Worm (Caenorhabditis elegans) whole organism, L2 larva: Measurements from ENCODE around the gene ncs-1.

Experiments
- F13H6.1 ChIP-seq: sonication (generic microtip); optimal IDR thresholded peaks from 2 replicates; lab custom pipeline; 2016; ENCODE audit warnings: missing genetic modification characterization, missing compliant biosample characterization
- lin-39 ChIP-seq: fragments of 150-350 bp; optimal IDR thresholded peaks from 2 replicates; lab custom pipeline; 2014; ENCODE audit warnings: missing biosample characterization, missing genetic modification reagents, missing genetic modification characterization
- nhr-237 ChIP-seq: fragments of 150-350 bp; optimal IDR thresholded peaks from 2 replicates; lab custom pipeline; 2014; ENCODE audit warnings: missing biosample characterization, missing genetic modification characterization
- sma-3 ChIP-seq: sonication (generic microtip); optimal IDR thresholded peaks from 2 replicates; lab custom pipeline; 2016; ENCODE audit warnings: missing genetic modification reagents, missing genetic modification characterization, missing compliant biosample characterization
- unc-39 ChIP-seq: fragments of 150-350 bp; optimal IDR thresholded peaks from 2 replicates; lab custom pipeline; 2014; ENCODE audit warnings: missing biosample characterization, missing genetic modification characterization

DNA sequence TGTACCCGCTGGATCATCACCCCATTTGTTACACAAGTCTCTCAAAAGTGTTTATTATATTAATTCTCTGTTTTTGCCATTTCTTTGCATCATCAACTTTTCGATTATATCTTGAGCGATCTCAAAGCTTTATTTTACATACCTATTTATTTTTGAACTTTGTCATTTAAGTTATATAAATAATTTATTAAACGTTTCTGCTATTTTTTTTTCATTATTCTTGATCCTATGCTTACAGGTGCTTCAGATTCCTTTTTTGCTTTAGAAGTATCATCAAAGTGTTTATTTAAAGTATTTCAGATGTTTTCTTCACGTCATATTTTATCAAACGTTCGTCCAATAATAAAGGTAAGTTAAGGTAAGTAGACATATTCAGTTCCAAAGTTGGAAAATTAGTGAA is 45.0 kb downstream of the ncs-1 start, which contains the start of gene F35H12.5:
- TF ChIP-seq unc-39 (tag; lab: Kevin White, UChicago) (no peak), nhr-237 (tag; lab: Kevin White, UChicago) (no peak), F13H6.1 (tag; lab: Kevin White, UChicago) (no peak), lin-39 (no peak), sma-3 (no peak)
